Worm (Caenorhabditis elegans): ENCODE measurements around the gene clp-1.

clp-1 gene

ce11 chrIII:8017053-8017452 is 37.3 kb downstream of the clp-1 start:
- TF ChIP-seq nhr-90 (tag; optimal IDR thresholded peaks at IDR 0.05): no peak
- no peak for TF ChIP-seq ekl-4 (GFP tag; IDR thresholded peaks at IDR 0.05)
- no peak for TF ChIP-seq lsl-1 (GFP tag; optimal IDR thresholded peaks at IDR 0.05)
- TF ChIP-seq dpl-1 (GFP tag; optimal IDR thresholded peaks at IDR 0.05): no peak
- TF ChIP-seq madf-10 (tag; optimal IDR thresholded peaks at IDR 0.05): no peak
- no peak for TF ChIP-seq ama-1 (optimal IDR thresholded peaks at IDR 0.05)
- no peak for TF ChIP-seq ama-1 (GFP tag; optimal IDR thresholded peaks at IDR 0.05)
- TF ChIP-seq zfh-2 (GFP tag; conservative IDR thresholded peaks at IDR 0.05): no peak
- TF ChIP-seq mxl-1 (tag; optimal IDR thresholded peaks at IDR 0.05): no peak
- no peak for TF ChIP-seq B0035.1 (tag; optimal IDR thresholded peaks at IDR 0.05)
- TF ChIP-seq ccch-3 (GFP tag; optimal IDR thresholded peaks at IDR 0.05): no peak
- TF ChIP-seq rcor-1 (GFP tag; IDR thresholded peaks at IDR 0.05): no peak
- no peak for TF ChIP-seq hmg-1.2 (GFP tag; IDR thresholded peaks at IDR 0.05)
- no peak for TF ChIP-seq T07F8.4 (tag; optimal IDR thresholded peaks at IDR 0.05)
- no peak for TF ChIP-seq lsy-27 (tag; optimal IDR thresholded peaks at IDR 0.05; ENCODE audit: borderline replicate concordance, insufficient read depth)
- no peak for TF ChIP-seq Y56A3A.18 (GFP tag; IDR thresholded peaks at IDR 0.05)

DNA sequence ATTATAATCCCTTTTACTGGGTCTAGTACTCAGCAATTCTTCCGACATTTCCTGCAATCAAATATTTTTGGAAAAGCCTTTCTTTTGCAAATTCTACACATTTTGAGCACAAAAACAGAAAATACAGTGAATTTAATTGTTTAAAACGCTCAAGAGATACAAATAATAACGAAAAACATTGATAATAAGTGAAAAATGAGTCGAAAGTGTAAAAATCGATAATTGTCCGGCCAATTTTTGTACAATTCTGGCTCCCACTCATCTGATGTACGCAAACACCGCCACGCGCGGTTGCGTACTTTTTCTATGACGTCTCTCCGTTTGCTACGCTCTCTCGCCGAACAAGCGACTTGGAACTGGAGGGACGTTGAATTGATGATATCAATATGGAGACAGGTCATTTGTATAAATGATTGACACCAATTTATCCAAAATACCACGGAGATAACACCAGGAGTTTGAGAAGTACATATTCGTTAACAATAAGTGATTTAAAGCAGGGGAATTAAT is 41.1 kb downstream of the clp-1 start, which contains the start of gene lin-36:
TSS of gene lin-36 (minus strand) at position 51 of the 510 bp plus-strand sequence.
- TF ChIP-seq hmg-1.2 (GFP tag; IDR thresholded peaks at IDR 0.05) (peak; percentile 100), Y53G8AR.9 (GFP tag; conservative IDR thresholded peaks at IDR 0.05) (no peak), tbp1 (GFP tag; optimal IDR thresholded peaks at IDR 0.05) (peak; percentile 47), F33H1.4 (GFP tag; IDR thresholded peaks at IDR 0.05) (peak; percentile 59), ceh-91 (GFP tag; IDR thresholded peaks at IDR 0.05) (peak; percentile 28; the same call in 1 of the 2 replicates), efl-1 (GFP tag; optimal IDR thresholded peaks at IDR 0.05) (peak; percentile 14), attf-3 (GFP tag; conservative IDR thresholded peaks at IDR 0.05) (0 out of 2 replicates have a peak, but pooled peaks have one; percentile 39), F23B12.7 (tag; optimal IDR thresholded peaks at IDR 0.05; ENCODE audit: insufficient read depth) (peak; percentile 68), nhr-80 (tag; optimal IDR thresholded peaks at IDR 0.05) (peak; percentile 32), ceh-27 (GFP tag; optimal IDR thresholded peaks at IDR 0.05) (peak; percentile 73), B0035.1 (tag; optimal IDR thresholded peaks at IDR 0.05) (no peak), snpc-4 (GFP tag; optimal IDR thresholded peaks at IDR 0.05) (peak; percentile 23), snpc-4 (tag; optimal IDR thresholded peaks at IDR 0.05) (peak in 2 of 4 experiments; percentile 23 to 63), let-607 (tag; optimal IDR thresholded peaks at IDR 0.05) (peak; percentile 59 to 63), ekl-4 (GFP tag; IDR thresholded peaks at IDR 0.05) (peak; percentile 46; the same call in 1 of the 2 replicates), ztf-3 (GFP tag; optimal IDR thresholded peaks at IDR 0.05) (no peak), mcd-1 (GFP tag; IDR thresholded peaks at IDR 0.05) (peak; percentile 68), pbrm-1 (GFP tag; IDR thresholded peaks at IDR 0.05) (peak; percentile 57; the same call in 1 of the 2 replicates), let-526 (GFP tag; IDR thresholded peaks at IDR 0.05) (no peak), snpc-1.3 (tag; optimal IDR thresholded peaks at IDR 0.05; ENCODE audit: insufficient read depth) (no peak), K12H6.12 (tag; optimal IDR thresholded peaks at IDR 0.05) (peak; percentile 25), die-1 (tag; optimal IDR thresholded peaks at IDR 0.05) (no peak), egrh-3 (GFP tag; IDR thresholded peaks at IDR 0.05) (no peak), ztf-18 (tag; optimal IDR thresholded peaks at IDR 0.05) (peak; percentile 71), madf-10 (tag; optimal IDR thresholded peaks at IDR 0.05) (peak; percentile 21), B0019.2 (GFP tag; conservative IDR thresholded peaks at IDR 0.05) (no peak), lsl-1 (GFP tag; optimal IDR thresholded peaks at IDR 0.05) (peak; percentile 29), madf-3 (GFP tag; IDR thresholded peaks at IDR 0.05) (0 out of 2 replicates have a peak, but pooled peaks have one; percentile 9), rpc-1 (optimal IDR thresholded peaks at IDR 0.05) (no peak), rpc-1 (tag; optimal IDR thresholded peaks at IDR 0.05) (no peak), F10E7.11 (tag; optimal IDR thresholded peaks at IDR 0.05) (no peak), lin-35 (GFP tag; optimal IDR thresholded peaks at IDR 0.05) (no peak), lin-54 (GFP tag; optimal IDR thresholded peaks at IDR 0.05) (peak; percentile 74), ZK185.1 (tag; optimal IDR thresholded peaks at IDR 0.05; ENCODE audit: poor library complexity, severe bottlenecking) (peak; percentile 24), C17E4.6 (GFP tag; IDR thresholded peaks at IDR 0.05) (0 out of 2 replicates have a peak, but pooled peaks have one; percentile 8), ceh-40 (GFP tag; IDR thresholded peaks at IDR 0.05) (no peak)
